Worm (Caenorhabditis elegans) whole organism, young adult: Measurements from ENCODE around the gene F08D12.4.

Experiments used
- B0019.2 ChIP-seq: fragments of 200-800 bp; sonication (Bioruptor generic); conservative IDR thresholded peaks from 2 replicates; pipeline ENCODE4 v1.3.6; 2022; ENCODE audit warnings: missing genetic modification reagents, missing genetic modification characterization, missing compliant biosample characterization
- B0261.1 ChIP-seq: sonication (generic microtip); optimal IDR thresholded peaks from 2 replicates; lab custom pipeline; 2016; ENCODE audit warnings: mild to moderate bottlenecking, missing genetic modification characterization, moderate library complexity, missing compliant biosample characterization
- C17E4.6 ChIP-seq: fragments of 200-800 bp; sonication (Bioruptor generic); IDR thresholded peaks from 2 replicates; pipeline ENCODE4 v1.3.6; 2022; ENCODE audit warnings: missing genetic modification reagents, missing genetic modification characterization, missing compliant biosample characterization
- F33H1.4 ChIP-seq: fragments of 200-800 bp; sonication (Bioruptor generic); IDR thresholded peaks from 2 replicates; pipeline ENCODE4 v1.3.6; 2022; ENCODE audit warnings: missing genetic modification reagents, missing genetic modification characterization, missing compliant biosample characterization
- F49E8.2 ChIP-seq: sonication (generic microtip); optimal IDR thresholded peaks from 3 replicates; lab custom pipeline; 2017; ENCODE audit warnings: missing genetic modification characterization, mild to moderate bottlenecking, missing compliant biosample characterization, antibody characterized with exemption, moderate library complexity; ENCODE audit not compliant: insufficient read depth
- K12H6.12 ChIP-seq: fragments of 200-800 bp; sonication (Bioruptor generic); optimal IDR thresholded peaks from 2 replicates; lab custom pipeline; 2018; ENCODE audit warnings: mild to moderate bottlenecking, missing genetic modification characterization, missing compliant biosample characterization
- T26A5.8 ChIP-seq: sonication (generic microtip); optimal IDR thresholded peaks from 2 replicates; lab custom pipeline; 2016; ENCODE audit warnings: missing genetic modification characterization, missing compliant biosample characterization
- Y53G8AR.9 ChIP-seq: fragments of 200-800 bp; sonication (Bioruptor generic); conservative IDR thresholded peaks from 2 replicates; pipeline ENCODE4 v1.3.6; 2022; ENCODE audit warnings: missing genetic modification reagents, missing genetic modification characterization, missing compliant biosample characterization
- atf-7 ChIP-seq: sonication (generic microtip); optimal IDR thresholded peaks from 2 replicates; lab custom pipeline; 2017; ENCODE audit warnings: mild to moderate bottlenecking, missing genetic modification characterization, missing compliant biosample characterization
- attf-5 ChIP-seq: fragments of 200-800 bp; sonication (Bioruptor generic); optimal IDR thresholded peaks from 2 replicates; lab custom pipeline; 2018; ENCODE audit warnings: mild to moderate bottlenecking, missing genetic modification characterization, missing compliant biosample characterization
- attf-6 ChIP-seq: fragments of 200-800 bp; sonication (Bioruptor generic); IDR thresholded peaks from 2 replicates; pipeline ENCODE4 v1.3.6; 2022; ENCODE audit warnings: missing genetic modification reagents, missing genetic modification characterization, missing compliant biosample characterization
- bed-1 ChIP-seq: fragments of 200-800 bp; sonication (Bioruptor generic); IDR thresholded peaks from 2 replicates; pipeline ENCODE4 v1.3.6; 2022; ENCODE audit warnings: missing genetic modification reagents, missing genetic modification characterization, missing compliant biosample characterization
- ceh-100 ChIP-seq: fragments of 200-800 bp; sonication (Bioruptor generic); IDR thresholded peaks from 2 replicates; pipeline ENCODE4 v1.3.6; 2022; ENCODE audit warnings: missing genetic modification reagents, missing genetic modification characterization, missing compliant biosample characterization
- die-1 ChIP-seq: sonication (generic microtip); optimal IDR thresholded peaks from 2 replicates; lab custom pipeline; 2016; ENCODE audit warnings: missing genotype, mild to moderate bottlenecking, missing genetic modification characterization, missing compliant biosample characterization
- dpl-1 ChIP-seq: fragments of 150-350 bp; optimal IDR thresholded peaks from 2 replicates; lab custom pipeline; 2014; ENCODE audit warnings: missing biosample characterization, missing genetic modification reagents, missing genetic modification characterization
- egl-18 ChIP-seq: fragments of 200-800 bp; sonication (Bioruptor generic); IDR thresholded peaks from 2 replicates; pipeline ENCODE4 v1.3.6; 2022; ENCODE audit warnings: missing genetic modification reagents, missing genetic modification characterization, missing compliant biosample characterization
- egl-44 ChIP-seq: fragments of 200-800 bp; sonication (Bioruptor generic); IDR thresholded peaks from 2 replicates; pipeline ENCODE4 v1.3.6; 2022; ENCODE audit warnings: missing genetic modification reagents, missing genetic modification characterization, missing compliant biosample characterization
- gei-17 ChIP-seq: fragments of 200-800 bp; sonication (Bioruptor generic); optimal IDR thresholded peaks from 2 replicates; lab custom pipeline; 2018; ENCODE audit warnings: mild to moderate bottlenecking, missing genetic modification characterization, missing compliant biosample characterization
- hrde-1 ChIP-seq: sonication (generic microtip); optimal IDR thresholded peaks from 2 replicates; lab custom pipeline; 2016; ENCODE audit warnings: missing genetic modification characterization, mild to moderate bottlenecking, missing compliant biosample characterization, moderate library complexity, missing genotype, missing genetic modification reagents, borderline replicate concordance
- lag-1 ChIP-seq: fragments of 200-800 bp; sonication (Bioruptor generic); IDR thresholded peaks from 2 replicates; pipeline ENCODE4 v1.3.6; 2022; ENCODE audit warnings: missing genetic modification reagents, missing genetic modification characterization, missing compliant biosample characterization
- lin-35 ChIP-seq, 3 experiments: fragments of 150-350 bp in 2 of 3; sonication (generic microtip) in 1 of 3; optimal IDR thresholded peaks; 2 replicates each; lab custom pipeline; 2014 to 2018; ENCODE audit warnings: missing biosample characterization in 3 of 3, missing genetic modification characterization in 3 of 3, missing genetic modification reagents in 3 of 3
- lin-40 ChIP-seq: sonication (generic microtip); optimal IDR thresholded peaks from 2 replicates; lab custom pipeline; 2016; ENCODE audit warnings: missing genetic modification characterization, mild to moderate bottlenecking, missing compliant biosample characterization, missing genotype, missing genetic modification reagents
- madf-6 ChIP-seq: fragments of 200-800 bp; sonication (Bioruptor generic); IDR thresholded peaks from 2 replicates; pipeline ENCODE4 v1.3.6; 2022; ENCODE audit warnings: missing genetic modification reagents, missing genetic modification characterization, missing compliant biosample characterization
- madf-8 ChIP-seq: fragments of 200-800 bp; sonication (Bioruptor generic); conservative IDR thresholded peaks from 2 replicates; pipeline ENCODE4 v1.3.6; 2022; ENCODE audit warnings: missing genetic modification reagents, missing genetic modification characterization, missing compliant biosample characterization
- mel-28 ChIP-seq: sonication (generic microtip); optimal IDR thresholded peaks from 2 replicates; lab custom pipeline; 2016; ENCODE audit warnings: borderline replicate concordance, mild to moderate bottlenecking, missing genetic modification characterization, missing compliant biosample characterization
- nfya-2 ChIP-seq: fragments of 200-800 bp; sonication (Bioruptor generic); IDR thresholded peaks from 2 replicates; pipeline ENCODE4 v1.3.6; 2022; ENCODE audit warnings: missing genetic modification reagents, missing genetic modification characterization, missing compliant biosample characterization
- nhr-120 ChIP-seq: fragments of 200-800 bp; sonication (Bioruptor generic); IDR thresholded peaks from 2 replicates; pipeline ENCODE4 v1.3.6; 2022; ENCODE audit warnings: missing genetic modification characterization, missing compliant biosample characterization
- nhr-179 ChIP-seq: sonication (generic microtip); optimal IDR thresholded peaks from 2 replicates; lab custom pipeline; 2016; ENCODE audit warnings: mild to moderate bottlenecking, missing genetic modification characterization, missing compliant biosample characterization
- nhr-27 ChIP-seq: fragments of 200-800 bp; sonication (Bioruptor generic); optimal IDR thresholded peaks from 2 replicates; lab custom pipeline; 2018; ENCODE audit warnings: mild to moderate bottlenecking, missing genetic modification characterization, moderate library complexity, missing compliant biosample characterization
- nhr-90 ChIP-seq: sonication (generic microtip); optimal IDR thresholded peaks from 2 replicates; lab custom pipeline; 2016; ENCODE audit warnings: missing genotype, mild to moderate bottlenecking, missing genetic modification characterization, missing compliant biosample characterization
- pbrm-1 ChIP-seq: fragments of 200-800 bp; sonication (Bioruptor generic); IDR thresholded peaks from 2 replicates; pipeline ENCODE4 v1.3.6; 2022; ENCODE audit warnings: missing genetic modification reagents, missing genetic modification characterization, missing compliant biosample characterization
- pha-4 ChIP-seq: fragments of 150-350 bp; sonication (generic microtip); optimal IDR thresholded peaks from 2 replicates; lab custom pipeline; 2014; ENCODE audit warnings: missing biosample characterization, missing genetic modification reagents, missing genetic modification characterization
- rpc-1 ChIP-seq, 2 experiments: fragments of 150-350 bp in 1 of 2; sonication (generic microtip) in 1 of 2; optimal IDR thresholded peaks; 2 replicates each; lab custom pipeline; 2014 to 2018; ENCODE audit warnings: missing biosample characterization in 1 of 2, missing genetic modification characterization in 1 of 2, missing genetic modification reagents in 1 of 2, missing genotype in 1 of 2
- sea-2 ChIP-seq: fragments of 200-800 bp; sonication (Bioruptor generic); IDR thresholded peaks from 2 replicates; pipeline ENCODE4 v1.3.6; 2022; ENCODE audit warnings: missing genetic modification characterization, missing compliant biosample characterization
- snpc-3.4 ChIP-seq: sonication (generic microtip); optimal IDR thresholded peaks from 2 replicates; lab custom pipeline; 2017; ENCODE audit warnings: missing genetic modification characterization, mild to moderate bottlenecking, missing compliant biosample characterization, antibody characterized with exemption, moderate library complexity, missing genotype, missing genetic modification reagents
- sptf-2 ChIP-seq: fragments of 200-800 bp; sonication (Bioruptor generic); optimal IDR thresholded peaks from 2 replicates; lab custom pipeline; 2018; ENCODE audit warnings: mild to moderate bottlenecking, missing genetic modification characterization, missing compliant biosample characterization
- tbp1 ChIP-seq: fragments of 200-800 bp; sonication (Bioruptor generic); optimal IDR thresholded peaks from 2 replicates; lab custom pipeline; 2018; ENCODE audit warnings: mild to moderate bottlenecking, missing genetic modification characterization, missing compliant biosample characterization
- unc-62 ChIP-seq: fragments of 150-350 bp; optimal IDR thresholded peaks from 2 replicates; lab custom pipeline; 2014; ENCODE audit warnings: missing biosample characterization, missing genetic modification reagents, missing genetic modification characterization
- ztf-18 ChIP-seq: sonication (generic microtip); optimal IDR thresholded peaks from 2 replicates; lab custom pipeline; 2016; ENCODE audit warnings: missing genotype, mild to moderate bottlenecking, missing genetic modification characterization, missing compliant biosample characterization
- ztf-25 ChIP-seq: fragments of 200-800 bp; sonication (Bioruptor generic); IDR thresholded peaks from 2 replicates; pipeline ENCODE4 v1.3.6; 2022; ENCODE audit warnings: missing genetic modification reagents, missing genetic modification characterization, missing compliant biosample characterization
- ztf-26 ChIP-seq: sonication (generic microtip); optimal IDR thresholded peaks from 2 replicates; lab custom pipeline; 2017; ENCODE audit warnings: missing genetic modification characterization, missing compliant biosample characterization

The F08D12.4 gene

DNA sequence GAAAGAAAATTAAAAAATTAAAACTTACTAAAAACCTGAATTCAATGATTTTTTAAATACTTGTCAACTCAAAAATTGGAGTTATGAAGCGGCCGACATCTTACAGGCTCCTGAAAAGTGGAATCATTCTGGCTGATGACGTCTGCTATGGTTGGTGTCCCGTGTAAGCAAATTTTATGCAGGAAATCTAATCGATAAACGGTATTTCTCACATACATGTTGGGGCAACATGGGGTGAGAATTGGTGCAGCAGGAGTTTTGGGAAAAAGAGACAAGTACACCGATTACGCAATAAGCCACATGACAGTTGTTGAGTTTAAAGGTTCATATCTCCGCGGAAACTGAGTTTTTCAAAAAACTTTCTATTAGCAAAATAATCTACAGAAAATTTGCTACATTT lies 37.5 kb downstream of the F08D12.4 start, which contains the start of gene K12H6.2:
K12H6.2 (minus strand) TSS at position 101 of the 400 bp plus-strand sequence.
- no peak for TF ChIP-seq rpc-1 (optimal IDR thresholded peaks at IDR 0.05; lab: Kevin White, UChicago)
- TF ChIP-seq rpc-1 (tag; optimal IDR thresholded peaks at IDR 0.05; lab: Kevin White, UChicago), result no peak
- no peak for TF ChIP-seq T26A5.8
- TF ChIP-seq attf-6 (GFP tag; lab: Robert Waterston, UW), result no peak
- no peak for TF ChIP-seq madf-8 (GFP tag; lab: Robert Waterston, UW)
- no peak for TF ChIP-seq gei-17

DNA sequence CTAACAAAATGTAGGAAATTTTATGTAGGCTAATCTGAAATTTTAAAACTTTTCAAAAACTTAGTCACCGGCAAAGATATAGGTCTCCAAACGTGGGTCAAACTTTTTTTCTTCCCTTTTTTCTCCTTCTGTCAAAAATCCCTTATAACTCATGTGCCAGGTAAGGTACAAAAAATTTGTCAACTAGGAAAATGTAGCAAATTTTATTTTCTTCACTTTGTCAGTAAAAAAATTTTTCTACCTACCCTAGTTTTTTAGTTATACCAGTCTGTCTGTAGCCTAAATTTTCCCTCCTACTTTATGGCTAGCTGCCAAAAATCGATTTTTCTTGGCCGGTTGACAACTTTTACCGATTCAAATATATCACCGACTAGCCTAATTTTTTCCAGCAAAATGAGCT lies 38.7 kb downstream of the F08D12.4 start, which contains the start of gene set-13:
set-13 (plus strand) TSS at position 301 of the 400 bp plus-strand sequence.
- TF ChIP-seq tbp1 (GFP tag; lab: Kevin White, UChicago), result no peak
- no peak for TF ChIP-seq nhr-120 (GFP tag; lab: Robert Waterston, UW)
- no peak for TF ChIP-seq Y53G8AR.9 (GFP tag; lab: Robert Waterston, UW)
- TF ChIP-seq lin-40 (tag; lab: Kevin White, UChicago), result no peak
- TF ChIP-seq sptf-2, result no peak
- no peak for TF ChIP-seq mel-28 (tag; lab: Kevin White, UChicago)
- no peak for TF ChIP-seq bed-1 (GFP tag; lab: Robert Waterston, UW)
- TF ChIP-seq ztf-25 (GFP tag; lab: Robert Waterston, UW), result no peak
- no peak for TF ChIP-seq madf-8 (GFP tag; lab: Robert Waterston, UW)
- TF ChIP-seq C17E4.6 (GFP tag; lab: Robert Waterston, UW), result no peak
- no peak for TF ChIP-seq egl-18 (GFP tag; lab: Robert Waterston, UW)
- TF ChIP-seq F49E8.2 (tag; lab: Kevin White, UChicago), result no peak

DNA sequence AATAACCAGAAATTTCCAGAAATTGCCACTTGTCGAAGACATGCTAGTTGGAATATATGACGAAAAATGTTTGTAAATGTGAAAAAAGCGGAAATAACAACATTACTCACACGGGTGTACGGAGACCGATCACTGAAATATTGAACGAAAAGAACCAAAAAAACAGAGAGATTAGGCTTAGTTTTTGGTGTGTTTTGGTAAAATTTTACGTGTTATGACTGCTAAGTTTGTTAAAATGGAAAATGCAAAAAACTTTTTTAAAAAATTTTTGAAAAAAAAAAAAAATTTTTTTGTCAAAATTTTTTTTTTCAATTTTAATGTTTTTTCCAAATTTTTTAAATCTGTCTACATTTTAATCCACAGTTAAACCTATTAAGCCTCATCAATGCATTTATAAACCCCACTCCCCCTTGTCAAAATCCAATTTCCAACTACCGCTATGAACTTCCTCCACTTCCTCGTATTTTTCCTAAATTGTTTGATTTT lies 44.5 kb downstream of the F08D12.4 start, which contains the start of the genes fut-4 and K12H6.10:
fut-4 (minus strand) TSS at position 101 of the 486 bp plus-strand sequence.
K12H6.10 (plus strand) TSS at position 436 of the 486 bp plus-strand sequence.
- TF ChIP-seq pha-4 (tag; lab: Kevin White, UChicago) (no peak), ztf-18 (tag; lab: Kevin White, UChicago) (no peak), nhr-27 (no peak), lin-35 (GFP tag; optimal IDR thresholded peaks at IDR 0.05; lab: Kevin White, UChicago) (no peak), sptf-2 (no peak), ceh-100 (GFP tag; lab: Robert Waterston, UW) (no peak), die-1 (tag; lab: Kevin White, UChicago) (no peak), nhr-90 (tag; lab: Kevin White, UChicago) (no peak), nhr-179 (no peak), B0261.1 (tag; lab: Kevin White, UChicago) (no peak), attf-5 (GFP tag; lab: Kevin White, UChicago) (no peak), sea-2 (GFP tag; lab: Robert Waterston, UW) (no peak), egl-44 (GFP tag; lab: Robert Waterston, UW) (no peak), ztf-26 (tag; lab: Kevin White, UChicago) (no peak), K12H6.12 (tag; lab: Kevin White, UChicago) (no peak), F33H1.4 (GFP tag; lab: Robert Waterston, UW) (no peak), B0019.2 (GFP tag; lab: Robert Waterston, UW) (no peak), nfya-2 (no peak), unc-62 (no peak)

DNA sequence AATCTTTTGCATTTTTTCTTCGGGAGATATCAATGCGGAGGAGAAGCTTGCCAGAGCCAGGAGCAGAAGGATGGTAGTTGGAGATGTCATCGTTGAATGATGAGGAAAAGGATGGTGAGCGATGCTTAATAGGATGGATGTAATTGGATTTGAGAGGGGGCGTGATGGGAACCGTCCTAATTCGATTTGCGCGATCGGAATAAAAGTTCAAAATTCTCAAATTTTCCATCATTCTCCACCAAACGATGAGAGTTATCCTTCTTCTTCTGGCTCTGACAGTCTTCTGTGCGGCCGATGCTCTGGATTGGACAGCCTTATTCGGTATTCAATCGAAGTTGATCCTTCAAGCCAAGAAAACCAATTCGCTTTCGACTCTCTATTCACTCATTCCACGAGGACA lies 46.2 kb downstream of the F08D12.4 start, which contains the start of the genes K12H6.4 and K12H6.9:
K12H6.4 (minus strand) TSS at position 101 of the 400 bp plus-strand sequence.
K12H6.9 (plus strand) TSS at position 236 of the 400 bp plus-strand sequence.
- TF ChIP-seq dpl-1 (GFP tag; lab: Kevin White, UChicago) (no peak), madf-6 (no peak), snpc-3.4 (no peak), atf-7 (no peak), nhr-179 (no peak), lag-1 (no peak), bed-1 (GFP tag; lab: Robert Waterston, UW) (no peak), pbrm-1 (GFP tag; lab: Robert Waterston, UW) (no peak), K12H6.12 (tag; lab: Kevin White, UChicago) (no peak), sea-2 (GFP tag; lab: Robert Waterston, UW) (no peak), hrde-1 (tag; lab: Kevin White, UChicago) (no peak)
